Worm (Caenorhabditis elegans): ENCODE measurements around the gene col-91.
A peak's percentile ranks its signal among the peaks of the same experiment; 100 is the strongest.

The col-91 gene

ce11 chrIII:8242809-8243208, 20.7 kb downstream of the col-91 start, which contains the start of gene C02F5.12:
TSS of gene C02F5.12 (minus strand) at chrIII:8243029.
- TF ChIP-seq nhr-47 (tag; optimal IDR thresholded peaks at IDR 0.05), result no peak
- no peak for TF ChIP-seq ces-1 (GFP tag; optimal IDR thresholded peaks at IDR 0.05)
- no peak for TF ChIP-seq fos-1 (tag; optimal IDR thresholded peaks at IDR 0.05)
- TF ChIP-seq skn-1 (tag; optimal IDR thresholded peaks at IDR 0.05), result no peak
- TF ChIP-seq C16A3.4 (tag; optimal IDR thresholded peaks at IDR 0.05), result no peak
- TF ChIP-seq F16B12.6 (tag; optimal IDR thresholded peaks at IDR 0.05), result no peak
- TF ChIP-seq elt-3 (tag; optimal IDR thresholded peaks at IDR 0.05), result no peak
- TF ChIP-seq ceh-82 (tag; optimal IDR thresholded peaks at IDR 0.05), result no peak
- no peak for TF ChIP-seq tlp-1 (tag; optimal IDR thresholded peaks at IDR 0.05)
- no peak for TF ChIP-seq fkh-4 (tag; optimal IDR thresholded peaks at IDR 0.05; ENCODE audit: borderline replicate concordance)
- no peak for TF ChIP-seq nhr-12 (tag; optimal IDR thresholded peaks at IDR 0.05)
- peak; percentile 63 for TF ChIP-seq mep-1 (tag; optimal IDR thresholded peaks at IDR 0.05)
- TF ChIP-seq grh-1 (GFP tag; IDR thresholded peaks at IDR 0.05), result no peak
- no peak for TF ChIP-seq nhr-77 (tag; optimal IDR thresholded peaks at IDR 0.05)
- peak; percentile 51 for TF ChIP-seq nhr-71 (tag; optimal IDR thresholded peaks at IDR 0.05)
- peak; percentile 60 for TF ChIP-seq nhr-20 (tag; optimal IDR thresholded peaks at IDR 0.05)
- no peak for TF ChIP-seq fkh-8 (tag; optimal IDR thresholded peaks at IDR 0.05)
- TF ChIP-seq nhr-90 (tag; optimal IDR thresholded peaks at IDR 0.05; ENCODE audit: poor library complexity), result peak; percentile 15
- TF ChIP-seq snu-23 (GFP tag; optimal IDR thresholded peaks at IDR 0.05), result peak; percentile 39
- TF ChIP-seq nhr-19 (GFP tag; conservative IDR thresholded peaks at IDR 0.05), result no peak
- TF ChIP-seq ets-5 (GFP tag; IDR thresholded peaks at IDR 0.05), result no peak
- TF ChIP-seq zip-4 (GFP tag; optimal IDR thresholded peaks at IDR 0.05), result no peak
- TF ChIP-seq lin-14 (GFP tag; optimal IDR thresholded peaks at IDR 0.05), result peak; percentile 32
- no peak for TF ChIP-seq lin-39 (tag; optimal IDR thresholded peaks at IDR 0.05)
- TF ChIP-seq nhr-85 (tag), result peak; percentile 46
- no peak for TF ChIP-seq mdl-1 (tag; optimal IDR thresholded peaks at IDR 0.05)
- peak; percentile 11 to 32 for TF ChIP-seq lsy-2 (tag; optimal IDR thresholded peaks at IDR 0.05)
- TF ChIP-seq efl-1 (optimal IDR thresholded peaks at IDR 0.05), result peak in 1 of 2 experiments; percentile 3
- TF ChIP-seq efl-1 (GFP tag; optimal IDR thresholded peaks at IDR 0.05 in 1 of 2), result no peak
- TF ChIP-seq pqm-1 (tag; optimal IDR thresholded peaks at IDR 0.05), result no peak
- TF ChIP-seq aha-1 (tag; optimal IDR thresholded peaks at IDR 0.05), result no peak
- peak in 1 of 2 experiments; percentile 21 for TF ChIP-seq lin-35 (GFP tag; optimal IDR thresholded peaks at IDR 0.05)
- no peak for TF ChIP-seq C34B4.2 (tag; optimal IDR thresholded peaks at IDR 0.05)
- TF ChIP-seq nhr-76 (tag; optimal IDR thresholded peaks at IDR 0.05), result no peak
- TF ChIP-seq hpl-2 (GFP tag; optimal IDR thresholded peaks at IDR 0.05), result no peak
- TF ChIP-seq blmp-1 (tag; optimal IDR thresholded peaks at IDR 0.05), result peak; percentile 64
- TF ChIP-seq rnt-1 (tag; optimal IDR thresholded peaks at IDR 0.05), result peak; percentile 11
- no peak for TF ChIP-seq unc-98 (GFP tag; IDR thresholded peaks at IDR 0.05)
- TF ChIP-seq C04F5.9 (tag; optimal IDR thresholded peaks at IDR 0.05), result no peak

ce11 chrIII:8240948-8241347, 22.5 kb downstream of the col-91 start:
- TF ChIP-seq nhr-71 (tag; optimal IDR thresholded peaks at IDR 0.05) (no peak), ama-1 (optimal IDR thresholded peaks at IDR 0.05) (no peak), zag-1 (tag; optimal IDR thresholded peaks at IDR 0.05) (no peak), pag-3 (tag; optimal IDR thresholded peaks at IDR 0.05; ENCODE audit: borderline replicate concordance, insufficient read depth) (no peak), fkh-8 (tag; optimal IDR thresholded peaks at IDR 0.05) (no peak), egl-27 (tag; optimal IDR thresholded peaks at IDR 0.05) (no peak), unc-62 (GFP tag; optimal IDR thresholded peaks at IDR 0.05) (no peak), nhr-77 (tag; optimal IDR thresholded peaks at IDR 0.05) (no peak), elt-3 (tag; optimal IDR thresholded peaks at IDR 0.05) (no peak), pax-3 (tag; optimal IDR thresholded peaks at IDR 0.05) (no peak), skn-1 (tag; optimal IDR thresholded peaks at IDR 0.05) (no peak)
